Fruit fly (Drosophila melanogaster) whole organism, prepupa: Measurements from ENCODE around the gene Ski6.
A peak's percentile ranks its signal among the peaks of the same experiment; 100 is the strongest.
"Not testable (repeated sequence)": the region's sequence is repeated elsewhere in the genome, so short reads cannot be mapped to it uniquely, and the experiment has no call there.

Source experiments
- Blimp-1 ChIP-seq: fragments of 200-800 bp; sonication (Bioruptor generic); optimal IDR thresholded peaks from 3 replicates; lab custom pipeline; 2017; ENCODE audit warnings: missing biosample characterization, missing genetic modification characterization, mild to moderate bottlenecking, moderate library complexity, missing genetic modification reagents
- CG10669 ChIP-seq: fragments of 200-800 bp; sonication (Bioruptor generic); optimal IDR thresholded peaks from 3 replicates; lab custom pipeline; 2018; ENCODE audit warnings: missing biosample characterization, mild to moderate bottlenecking, missing genetic modification characterization, moderate library complexity
- CG11762 ChIP-seq: fragments of 200-800 bp; sonication (Bioruptor generic); optimal IDR thresholded peaks from 3 replicates; lab custom pipeline; 2016; ENCODE audit warnings: missing biosample characterization, missing genetic modification characterization; ENCODE audit not compliant: insufficient read depth
- CG11902 ChIP-seq: fragments of 200-800 bp; sonication (Bioruptor generic); optimal IDR thresholded peaks from 3 replicates; lab custom pipeline; 2016; ENCODE audit warnings: missing biosample characterization, missing genetic modification characterization
- CG15336 ChIP-seq: fragments of 200-800 bp; sonication (Bioruptor generic); IDR thresholded peaks from 2 replicates; pipeline ENCODE4 v1.3.6; 2022; ENCODE audit warnings: missing biosample characterization, missing genetic modification characterization
- CG16779 ChIP-seq: fragments of 200-800 bp; sonication (Bioruptor generic); optimal IDR thresholded peaks from 3 replicates; lab custom pipeline; 2017; ENCODE audit warnings: missing biosample characterization, mild to moderate bottlenecking, missing genetic modification characterization
- CG3032 ChIP-seq: fragments of 200-800 bp; optimal IDR thresholded peaks from 2 replicates; lab custom pipeline; 2019; ENCODE audit warnings: missing biosample characterization, mild to moderate bottlenecking, missing genetic modification characterization, moderate library complexity
- CG31627 ChIP-seq: fragments of 200-800 bp; sonication (Bioruptor generic); optimal IDR thresholded peaks from 3 replicates; lab custom pipeline; 2016; ENCODE audit warnings: missing biosample characterization, missing genetic modification characterization
- CG3919 ChIP-seq: fragments of 200-800 bp; sonication (Bioruptor generic); optimal IDR thresholded peaks from 3 replicates; lab custom pipeline; 2016; ENCODE audit warnings: missing biosample characterization, missing genetic modification characterization
- CG6808 ChIP-seq: fragments of 200-800 bp; sonication (Bioruptor generic); optimal IDR thresholded peaks from 3 replicates; lab custom pipeline; 2017; ENCODE audit warnings: missing biosample characterization, missing genetic modification characterization, mild to moderate bottlenecking, moderate library complexity, missing genetic modification reagents
- CG6854 ChIP-seq: fragments of 200-800 bp; sonication (Bioruptor generic); optimal IDR thresholded peaks from 2 replicates; lab custom pipeline; 2017; ENCODE audit warnings: missing biosample characterization, mild to moderate bottlenecking, missing genetic modification characterization
- CG8119 ChIP-seq: fragments of 200-800 bp; sonication (Bioruptor generic); IDR thresholded peaks from 3 replicates; pipeline ENCODE4 v1.3.6; 2022; ENCODE audit warnings: missing biosample characterization, missing genetic modification characterization
- CG8632 ChIP-seq: fragments of 200-800 bp; sonication (Bioruptor generic); optimal IDR thresholded peaks from 3 replicates; lab custom pipeline; 2016; ENCODE audit warnings: missing biosample characterization, missing genetic modification characterization
- CG9139 ChIP-seq: fragments of 200-800 bp; sonication (Bioruptor generic); optimal IDR thresholded peaks from 3 replicates; lab custom pipeline; 2017; ENCODE audit warnings: missing biosample characterization, mild to moderate bottlenecking, missing genetic modification characterization
- Eip78C ChIP-seq: fragments of 200-800 bp; sonication (Bioruptor generic); peaks from one replicate; lab custom pipeline; 2016; ENCODE audit warnings: missing biosample characterization, missing genetic modification characterization
- Eip93F ChIP-seq: fragments of 200-800 bp; sonication (Bioruptor generic); optimal IDR thresholded peaks from 2 replicates; lab custom pipeline; 2016; ENCODE audit warnings: missing biosample characterization, mild to moderate bottlenecking, missing genetic modification characterization
- Ets21C ChIP-seq: fragments of 200-800 bp; sonication (Bioruptor generic); optimal IDR thresholded peaks from 3 replicates; lab custom pipeline; 2016; ENCODE audit warnings: missing biosample characterization, missing genetic modification characterization
- Gug ChIP-seq: fragments of 200-800 bp; sonication (Bioruptor generic); IDR thresholded peaks from 2 replicates; pipeline ENCODE4 v1.3.6; 2022; ENCODE audit warnings: missing biosample characterization, missing genetic modification characterization
- Hr38 ChIP-seq: sonication (Bioruptor generic); optimal IDR thresholded peaks from 2 replicates; lab custom pipeline; 2016; ENCODE audit warnings: missing biosample characterization, missing genetic modification characterization
- Hr39 ChIP-seq: fragments of 200-800 bp; sonication (Bioruptor generic); optimal IDR thresholded peaks from 2 replicates; lab custom pipeline; 2016; ENCODE audit warnings: missing biosample characterization, missing genetic modification characterization
- Hr4 ChIP-seq: fragments of 200-800 bp; sonication (Bioruptor generic); optimal IDR thresholded peaks from 3 replicates; lab custom pipeline; 2016; ENCODE audit warnings: missing biosample characterization, missing genetic modification characterization
- Met ChIP-seq: fragments of 200-800 bp; sonication (Bioruptor generic); optimal IDR thresholded peaks from 3 replicates; lab custom pipeline; 2016; ENCODE audit warnings: missing biosample characterization, missing genetic modification characterization
- OdsH ChIP-seq: fragments of 200-800 bp; sonication (Bioruptor generic); optimal IDR thresholded peaks from 3 replicates; lab custom pipeline; 2016; ENCODE audit warnings: missing biosample characterization, missing genetic modification characterization
- Smox ChIP-seq: fragments of 200-800 bp; sonication (Bioruptor generic); optimal IDR thresholded peaks from 3 replicates; lab custom pipeline; 2016; ENCODE audit warnings: missing biosample characterization, missing genetic modification characterization
- Sox14 ChIP-seq: fragments of 200-800 bp; sonication (Bioruptor generic); optimal IDR thresholded peaks from 3 replicates; lab custom pipeline; 2016; ENCODE audit warnings: missing biosample characterization, missing genetic modification characterization
- achi ChIP-seq: fragments of 200-800 bp; sonication (Bioruptor generic); optimal IDR thresholded peaks from 3 replicates; lab custom pipeline; 2016; ENCODE audit warnings: missing biosample characterization, missing genetic modification characterization
- cyc ChIP-seq: fragments of 200-800 bp; sonication (Bioruptor generic); optimal IDR thresholded peaks from 3 replicates; lab custom pipeline; 2016; ENCODE audit warnings: missing biosample characterization, missing genetic modification characterization
- dac ChIP-seq: fragments of 200-800 bp; sonication (Bioruptor generic); optimal IDR thresholded peaks from 2 replicates; lab custom pipeline; 2017; ENCODE audit warnings: missing biosample characterization, mild to moderate bottlenecking, missing genetic modification characterization
- eg ChIP-seq: fragments of 200-800 bp; sonication (Bioruptor generic); IDR thresholded peaks from 3 replicates; pipeline ENCODE4 v1.3.6; 2022; ENCODE audit warnings: missing biosample characterization, missing genetic modification characterization
- esn ChIP-seq: fragments of 200-800 bp; sonication (Bioruptor generic); optimal IDR thresholded peaks from 2 replicates; lab custom pipeline; 2016; ENCODE audit warnings: missing biosample characterization, mild to moderate bottlenecking, missing genetic modification characterization, moderate library complexity
- fd85E ChIP-seq: fragments of 200-800 bp; sonication (Bioruptor generic); optimal IDR thresholded peaks from 3 replicates; lab custom pipeline; 2016; ENCODE audit warnings: missing biosample characterization, missing genetic modification characterization
- fkh ChIP-seq: fragments of 200-800 bp; sonication (Bioruptor generic); optimal IDR thresholded peaks from 3 replicates; lab custom pipeline; 2017; ENCODE audit warnings: missing biosample characterization, mild to moderate bottlenecking, missing genetic modification characterization, moderate library complexity
- lz ChIP-seq: fragments of 200-800 bp; sonication (Bioruptor generic); optimal IDR thresholded peaks from 3 replicates; lab custom pipeline; 2016; ENCODE audit warnings: missing biosample characterization, missing genetic modification characterization
- net ChIP-seq: fragments of 200-800 bp; sonication (Bioruptor generic); optimal IDR thresholded peaks from 3 replicates; lab custom pipeline; 2016; ENCODE audit warnings: missing biosample characterization, missing genetic modification characterization
- svp ChIP-seq: fragments of 200-800 bp; sonication (Bioruptor generic); peaks from one replicate; lab custom pipeline; 2016; ENCODE audit warnings: missing biosample characterization, missing genetic modification characterization
- topi ChIP-seq: fragments of 200-800 bp; sonication (Bioruptor generic); optimal IDR thresholded peaks from 3 replicates; lab custom pipeline; 2016; ENCODE audit warnings: missing biosample characterization, missing genetic modification characterization

Ski6 gene

DNA sequence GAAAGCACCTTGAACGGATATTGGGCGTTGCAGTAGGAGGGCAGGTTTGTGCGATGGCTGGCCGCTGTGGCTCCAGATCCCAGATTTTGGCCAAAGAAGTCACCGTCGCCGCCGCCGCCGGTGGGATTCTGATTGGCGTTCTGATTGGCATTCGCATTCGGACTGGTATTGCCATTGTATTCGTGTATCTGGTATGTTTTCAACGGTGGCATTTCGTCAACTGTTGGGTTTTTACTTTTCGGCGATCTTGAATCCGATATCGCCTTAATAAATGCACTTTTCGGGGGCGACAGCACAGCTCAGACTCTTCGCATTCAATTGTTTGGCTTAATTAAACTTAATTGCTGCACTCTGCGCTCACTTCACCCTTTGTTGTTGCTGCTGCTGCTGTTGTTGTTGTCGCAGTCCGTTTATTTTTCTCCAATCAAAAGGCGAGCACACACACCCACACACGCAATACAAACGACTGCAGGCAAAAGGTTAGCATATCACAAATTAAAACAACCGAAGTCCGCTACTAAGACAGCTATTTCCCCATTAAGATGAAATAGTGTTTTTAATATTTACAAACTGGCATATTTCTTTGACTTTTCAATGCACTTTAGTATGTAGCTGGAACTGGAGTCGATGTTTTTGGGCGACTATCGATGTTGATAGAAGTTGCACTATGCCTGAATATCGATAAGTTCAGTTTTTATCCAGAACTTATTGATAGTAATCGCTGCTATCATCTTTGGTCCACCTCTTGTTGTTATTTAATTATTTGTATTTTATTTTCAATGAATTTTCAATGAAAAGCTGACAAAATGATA is 2.7 kb downstream of the Ski6 start, which contains the start of the genes CG9426 and mRF1 (continued):
- peak; percentile 6 for TF ChIP-seq lz (GFP tag; lab: Kevin White, UChicago)

DNA sequence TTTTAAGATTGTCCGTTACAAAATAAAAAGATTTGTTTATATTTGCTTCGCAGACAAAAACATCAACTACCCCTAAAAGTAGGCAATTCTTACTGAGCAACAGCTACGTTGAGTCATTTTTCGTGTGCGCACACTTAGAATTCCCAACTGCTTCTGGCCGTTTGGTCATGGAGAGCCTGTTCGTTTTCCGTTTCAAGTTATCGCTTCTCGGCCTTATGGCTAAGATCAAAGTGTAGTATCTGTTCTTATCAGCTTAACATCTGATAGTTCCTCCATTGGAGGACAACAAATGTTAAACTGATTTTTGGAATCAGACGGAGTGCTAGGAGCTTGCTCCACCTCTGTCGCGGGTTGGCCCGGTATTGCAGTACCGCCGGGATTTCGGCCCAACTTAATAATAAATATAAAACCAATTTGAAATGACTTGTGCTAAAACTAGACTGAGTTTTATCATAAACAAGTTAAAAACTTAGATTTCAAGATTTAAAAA is 6.5 kb downstream of the Ski6 start:
- TF ChIP-seq svp (peak; percentile 92), cyc (GFP tag; lab: Kevin White, UChicago) (peak; percentile 49), topi (GFP tag; lab: Kevin White, UChicago) (peak; percentile 45), CG3032 (tag; lab: Kevin White, UChicago) (peak; percentile 9), fkh (GFP tag; lab: Kevin White, UChicago) (peak; percentile 34), Eip78C (GFP tag; lab: Kevin White, UChicago) (peak; percentile 78), lz (GFP tag; lab: Kevin White, UChicago) (peak; percentile 11), CG15336 (GFP tag; lab: Robert Waterston, UW) (peak; percentile 29; the same call in 1 of the 2 replicates), esn (GFP tag; lab: Kevin White, UChicago) (peak; percentile 58)

DNA sequence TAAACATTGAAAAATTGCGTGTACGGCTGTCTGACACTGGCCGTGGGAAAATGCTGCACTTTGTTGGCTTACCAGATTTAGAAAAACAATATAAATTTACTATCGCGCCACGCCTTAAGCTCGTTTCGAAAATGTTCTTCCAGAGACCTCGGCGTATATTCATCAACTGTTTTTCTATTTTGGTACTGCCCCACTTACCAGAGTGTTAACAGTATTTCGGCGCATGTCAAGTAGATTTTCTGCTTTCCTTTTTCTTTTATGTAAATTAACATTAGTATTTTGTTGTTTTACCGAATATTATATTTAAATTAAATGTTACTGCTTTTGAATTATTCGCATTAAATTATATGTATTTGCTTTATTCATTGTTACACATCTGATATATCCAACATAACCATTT is 7.2 kb downstream of the Ski6 start, which contains the start of gene kek4:
Gene kek4 (minus strand): TSS at position 341 of the 400 bp plus-strand sequence.
- TF ChIP-seq CG11902 (GFP tag; lab: Kevin White, UChicago) = no peak
- no peak for TF ChIP-seq Smox (GFP tag; lab: Kevin White, UChicago)
- TF ChIP-seq dac = no peak
- TF ChIP-seq Ets21C (GFP tag; lab: Kevin White, UChicago) = no peak
- TF ChIP-seq CG31627 (GFP tag; lab: Kevin White, UChicago) = no peak

DNA sequence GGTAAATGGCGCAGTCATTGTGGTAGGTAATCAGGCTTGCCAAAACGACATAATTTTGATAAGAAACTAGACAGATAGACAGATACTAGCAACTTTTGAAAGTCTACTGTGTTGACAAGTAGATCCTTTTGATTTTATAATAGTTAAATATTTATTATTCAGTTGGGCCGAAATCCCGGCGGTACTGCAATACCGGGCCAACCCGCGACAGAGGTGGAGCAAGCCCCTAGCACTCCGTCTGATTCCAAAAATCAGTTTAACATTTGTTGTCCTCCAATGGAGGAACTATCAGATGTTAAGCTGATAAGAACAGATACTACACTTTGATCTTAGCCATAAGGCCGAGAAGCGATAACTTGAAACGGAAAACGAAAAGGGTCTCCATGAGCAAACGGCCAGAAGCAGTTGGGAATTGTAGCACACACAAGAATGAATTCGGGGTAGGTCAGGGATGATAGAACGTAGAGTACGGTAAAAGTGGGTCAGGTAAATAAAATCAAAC is 10.4 kb downstream of the Ski6 start, which contains the start of gene CG15482:
Gene CG15482 (minus strand): TSS at position 51 of the 502 bp plus-strand sequence.
- not testable (repeated sequence) for TF ChIP-seq CG16779 (tag; lab: Kevin White, UChicago); CG9139 (GFP tag; lab: Kevin White, UChicago); CG6854 (GFP tag; lab: Kevin White, UChicago)

DNA sequence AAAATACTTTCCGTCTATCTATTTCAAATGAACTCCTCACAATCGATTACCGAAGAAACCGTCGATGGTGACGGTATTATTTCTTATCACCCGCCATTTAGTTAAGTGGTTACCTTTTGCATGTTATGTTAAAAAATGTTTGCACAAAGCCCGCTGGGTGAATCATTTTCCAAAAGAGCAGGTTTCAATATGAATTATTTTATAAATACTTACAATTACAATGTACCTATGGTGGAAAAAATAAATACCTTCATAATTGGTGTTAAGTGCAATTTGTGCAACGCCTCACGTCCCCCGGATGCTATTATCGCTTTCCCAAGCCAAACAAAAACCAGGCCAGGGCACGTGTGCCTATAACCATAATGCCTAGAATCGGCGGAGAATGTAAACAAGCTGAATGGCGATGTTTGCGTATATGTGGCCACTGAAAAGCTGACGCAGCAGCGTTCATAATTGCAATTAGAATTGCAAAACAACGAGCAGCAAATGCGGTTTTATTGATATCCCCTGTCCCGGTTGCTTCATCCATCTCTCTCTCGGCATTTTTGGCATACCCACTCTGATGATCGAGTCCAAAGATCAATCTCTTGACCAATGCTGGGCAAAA is 15.3 kb downstream of the Ski6 start:
- TF ChIP-seq Ets21C (GFP tag; lab: Kevin White, UChicago) (no peak), Hr39 (no peak), achi (no peak), fkh (GFP tag; lab: Kevin White, UChicago) (no peak), Met (GFP tag; lab: Kevin White, UChicago) (no peak), Smox (GFP tag; lab: Kevin White, UChicago) (no peak), Sox14 (GFP tag; lab: Kevin White, UChicago) (no peak), Eip78C (GFP tag; lab: Kevin White, UChicago) (no peak), CG8119 (GFP tag; lab: Robert Waterston, UW) (no peak), CG10669 (GFP tag; lab: Kevin White, UChicago) (no peak), eg (GFP tag; lab: Robert Waterston, UW) (no peak; the same call in 2 of the 3 replicates), dac (no peak), OdsH (no peak), CG6808 (GFP tag; lab: Kevin White, UChicago) (no peak), net (no peak)

DNA sequence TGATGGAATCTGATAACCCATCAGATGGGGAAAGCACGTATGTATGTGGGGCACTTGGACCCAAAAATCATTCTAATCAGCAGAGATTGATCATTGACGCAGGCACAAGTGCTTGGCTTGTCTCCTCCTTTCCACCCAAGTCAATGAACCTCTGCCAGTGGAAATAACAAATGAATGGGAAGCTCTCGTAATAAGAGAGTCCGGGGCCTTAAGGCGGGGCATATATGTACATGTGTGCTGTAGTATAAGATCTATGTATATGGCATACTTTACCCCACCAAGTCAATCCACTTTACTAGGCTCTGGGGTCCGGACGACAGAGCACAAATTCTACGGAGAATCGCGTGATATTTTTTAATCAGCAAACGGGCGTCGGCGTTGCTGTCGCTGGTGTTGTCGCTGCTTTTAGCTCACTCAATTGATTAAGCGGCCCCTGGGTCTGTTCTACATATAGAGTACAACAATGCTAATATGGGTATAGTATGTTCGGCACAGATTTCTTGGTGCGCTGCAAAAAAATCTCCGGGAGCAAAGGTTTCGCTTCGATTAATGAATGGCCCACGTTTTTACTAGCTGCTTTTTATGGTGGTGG is 16.1 kb downstream of the Ski6 start:
- TF ChIP-seq CG8632 (GFP tag; lab: Kevin White, UChicago) = no peak
- no peak for TF ChIP-seq Hr39
- TF ChIP-seq Sox14 (GFP tag; lab: Kevin White, UChicago) = no peak
- no peak for TF ChIP-seq Smox (GFP tag; lab: Kevin White, UChicago)
- peak; percentile 77 for TF ChIP-seq Eip78C (GFP tag; lab: Kevin White, UChicago)
- no peak for TF ChIP-seq Hr38 (GFP tag; lab: Kevin White, UChicago)
- TF ChIP-seq Eip93F (GFP tag; lab: Kevin White, UChicago) = no peak
- TF ChIP-seq fd85E = no peak
- TF ChIP-seq Hr4 (GFP tag; lab: Kevin White, UChicago) = no peak
- TF ChIP-seq CG3919 (GFP tag; lab: Kevin White, UChicago) = peak; percentile 23
- TF ChIP-seq dac = no peak
- peak; percentile 61; the same call in 2 of the 3 replicates for TF ChIP-seq eg (GFP tag; lab: Robert Waterston, UW)
- no peak for TF ChIP-seq Gug (GFP tag; lab: Robert Waterston, UW)
- no peak for TF ChIP-seq achi
- no peak for TF ChIP-seq CG11762 (GFP tag; lab: Kevin White, UChicago)
- TF ChIP-seq CG6854 (GFP tag; lab: Kevin White, UChicago) = no peak
- TF ChIP-seq Ets21C (GFP tag; lab: Kevin White, UChicago) = no peak
- TF ChIP-seq svp = peak; percentile 89
- TF ChIP-seq Met (GFP tag; lab: Kevin White, UChicago) = no peak
- no peak for TF ChIP-seq Blimp-1 (GFP tag; lab: Kevin White, UChicago)
